Worm (Caenorhabditis elegans): Measurements from ENCODE around the gene cwp-3.

DNA sequence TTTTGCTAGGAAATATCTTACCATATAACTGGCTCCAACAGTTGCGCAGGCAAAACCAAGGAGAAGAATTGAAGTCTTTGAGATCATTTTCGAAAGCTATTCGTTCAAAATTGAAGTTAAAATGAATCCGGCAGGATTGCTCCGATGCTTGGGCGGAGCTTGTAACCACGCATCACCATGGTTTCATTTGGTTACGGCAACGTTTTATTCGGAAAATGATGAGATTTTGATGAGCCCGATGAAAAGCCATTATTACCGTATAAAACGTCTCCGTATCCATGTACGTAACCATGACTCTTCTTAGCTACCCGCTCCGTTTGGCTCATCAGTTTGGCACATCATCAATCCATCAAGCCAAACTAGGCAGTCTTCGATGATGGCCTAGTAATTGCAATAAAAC lies 1.5 kb upstream of the cwp-3 start, which contains the start of gene cwp-1:
- TF ChIP-seq snpc-4 (tag; optimal IDR thresholded peaks at IDR 0.05) (no peak), lin-39 (tag; optimal IDR thresholded peaks at IDR 0.05) (no peak)
